Fruit fly (Drosophila melanogaster) whole organism, prepupa: ENCODE results near the gene Acp24A4.

Experiments
- CG11762 ChIP-seq: fragments of 200-800 bp; sonication (Bioruptor generic); optimal IDR thresholded peaks from 3 replicates; lab custom pipeline; 2016; ENCODE audit warnings: missing biosample characterization, missing genetic modification characterization; ENCODE audit not compliant: insufficient read depth
- CG11902 ChIP-seq: fragments of 200-800 bp; sonication (Bioruptor generic); optimal IDR thresholded peaks from 3 replicates; lab custom pipeline; 2016; ENCODE audit warnings: missing biosample characterization, missing genetic modification characterization
- CG1621 ChIP-seq: fragments of 200-800 bp; sonication (Bioruptor generic); optimal IDR thresholded peaks from 3 replicates; lab custom pipeline; 2018; ENCODE audit warnings: missing biosample characterization, mild to moderate bottlenecking, missing genetic modification characterization
- CG16779 ChIP-seq: fragments of 200-800 bp; sonication (Bioruptor generic); optimal IDR thresholded peaks from 3 replicates; lab custom pipeline; 2017; ENCODE audit warnings: missing biosample characterization, mild to moderate bottlenecking, missing genetic modification characterization
- CG31627 ChIP-seq: fragments of 200-800 bp; sonication (Bioruptor generic); optimal IDR thresholded peaks from 3 replicates; lab custom pipeline; 2016; ENCODE audit warnings: missing biosample characterization, missing genetic modification characterization
- CG32006 ChIP-seq: fragments of 200-800 bp; sonication (Bioruptor generic); optimal IDR thresholded peaks from 3 replicates; lab custom pipeline; 2017; ENCODE audit warnings: missing biosample characterization, mild to moderate bottlenecking, missing genetic modification characterization
- CG34406 ChIP-seq: fragments of 200-800 bp; sonication (Bioruptor generic); optimal IDR thresholded peaks from 3 replicates; lab custom pipeline; 2016; ENCODE audit warnings: missing biosample characterization, missing genetic modification characterization
- CG6808 ChIP-seq: fragments of 200-800 bp; sonication (Bioruptor generic); optimal IDR thresholded peaks from 3 replicates; lab custom pipeline; 2017; ENCODE audit warnings: missing biosample characterization, missing genetic modification characterization, mild to moderate bottlenecking, moderate library complexity, missing genetic modification reagents
- CG8319 ChIP-seq: fragments of 200-800 bp; sonication (Bioruptor generic); optimal IDR thresholded peaks from 3 replicates; lab custom pipeline; 2016; ENCODE audit warnings: missing biosample characterization, missing genetic modification characterization
- Eip78C ChIP-seq: fragments of 200-800 bp; sonication (Bioruptor generic); peaks from one replicate; lab custom pipeline; 2016; ENCODE audit warnings: missing biosample characterization, missing genetic modification characterization
- Eip93F ChIP-seq: fragments of 200-800 bp; sonication (Bioruptor generic); optimal IDR thresholded peaks from 2 replicates; lab custom pipeline; 2016; ENCODE audit warnings: missing biosample characterization, mild to moderate bottlenecking, missing genetic modification characterization
- Ets21C ChIP-seq: fragments of 200-800 bp; sonication (Bioruptor generic); optimal IDR thresholded peaks from 3 replicates; lab custom pipeline; 2016; ENCODE audit warnings: missing biosample characterization, missing genetic modification characterization
- Ets96B ChIP-seq: fragments of 200-800 bp; optimal IDR thresholded peaks from 2 replicates; lab custom pipeline; 2019; ENCODE audit warnings: missing biosample characterization, mild to moderate bottlenecking, missing genetic modification characterization, moderate library complexity
- Hr38 ChIP-seq: sonication (Bioruptor generic); optimal IDR thresholded peaks from 2 replicates; lab custom pipeline; 2016; ENCODE audit warnings: missing biosample characterization, missing genetic modification characterization
- Hr39 ChIP-seq: fragments of 200-800 bp; sonication (Bioruptor generic); optimal IDR thresholded peaks from 2 replicates; lab custom pipeline; 2016; ENCODE audit warnings: missing biosample characterization, missing genetic modification characterization
- Met ChIP-seq: fragments of 200-800 bp; sonication (Bioruptor generic); optimal IDR thresholded peaks from 3 replicates; lab custom pipeline; 2016; ENCODE audit warnings: missing biosample characterization, missing genetic modification characterization
- Sox102F ChIP-seq: fragments of 200-800 bp; sonication (Bioruptor generic); optimal IDR thresholded peaks from 2 replicates; lab custom pipeline; 2016; ENCODE audit warnings: missing biosample characterization, mild to moderate bottlenecking, missing genetic modification characterization
- Sox15 ChIP-seq: fragments of 200-800 bp; sonication (Bioruptor generic); optimal IDR thresholded peaks from 3 replicates; lab custom pipeline; 2016; ENCODE audit warnings: missing biosample characterization, missing genetic modification characterization
- achi ChIP-seq: fragments of 200-800 bp; sonication (Bioruptor generic); optimal IDR thresholded peaks from 3 replicates; lab custom pipeline; 2016; ENCODE audit warnings: missing biosample characterization, missing genetic modification characterization
- cyc ChIP-seq: fragments of 200-800 bp; sonication (Bioruptor generic); optimal IDR thresholded peaks from 3 replicates; lab custom pipeline; 2016; ENCODE audit warnings: missing biosample characterization, missing genetic modification characterization
- dac ChIP-seq: fragments of 200-800 bp; sonication (Bioruptor generic); optimal IDR thresholded peaks from 2 replicates; lab custom pipeline; 2017; ENCODE audit warnings: missing biosample characterization, mild to moderate bottlenecking, missing genetic modification characterization
- dsx ChIP-seq: fragments of 200-800 bp; optimal IDR thresholded peaks from 3 replicates; lab custom pipeline; 2019; ENCODE audit warnings: missing biosample characterization, mild to moderate bottlenecking, missing genetic modification characterization, moderate library complexity; ENCODE audit not compliant: poor library complexity, severe bottlenecking
- esn ChIP-seq: fragments of 200-800 bp; sonication (Bioruptor generic); optimal IDR thresholded peaks from 2 replicates; lab custom pipeline; 2016; ENCODE audit warnings: missing biosample characterization, mild to moderate bottlenecking, missing genetic modification characterization, moderate library complexity
- fd59A ChIP-seq: fragments of 200-800 bp; sonication (Bioruptor generic); optimal IDR thresholded peaks from 2 replicates; lab custom pipeline; 2017; ENCODE audit warnings: missing biosample characterization, mild to moderate bottlenecking, missing genetic modification characterization, missing genetic modification reagents
- fd85E ChIP-seq: fragments of 200-800 bp; sonication (Bioruptor generic); optimal IDR thresholded peaks from 3 replicates; lab custom pipeline; 2016; ENCODE audit warnings: missing biosample characterization, missing genetic modification characterization
- fkh ChIP-seq: fragments of 200-800 bp; sonication (Bioruptor generic); optimal IDR thresholded peaks from 3 replicates; lab custom pipeline; 2017; ENCODE audit warnings: missing biosample characterization, mild to moderate bottlenecking, missing genetic modification characterization, moderate library complexity
- lz ChIP-seq: fragments of 200-800 bp; sonication (Bioruptor generic); optimal IDR thresholded peaks from 3 replicates; lab custom pipeline; 2016; ENCODE audit warnings: missing biosample characterization, missing genetic modification characterization
- net ChIP-seq: fragments of 200-800 bp; sonication (Bioruptor generic); optimal IDR thresholded peaks from 3 replicates; lab custom pipeline; 2016; ENCODE audit warnings: missing biosample characterization, missing genetic modification characterization
- pdm3 ChIP-seq: fragments of 200-800 bp; sonication (Bioruptor generic); optimal IDR thresholded peaks from 3 replicates; lab custom pipeline; 2016; ENCODE audit warnings: missing biosample characterization, missing genetic modification characterization
- spab ChIP-seq: fragments of 200-800 bp; sonication (Bioruptor generic); optimal IDR thresholded peaks from 2 replicates; lab custom pipeline; 2017; ENCODE audit warnings: missing biosample characterization, mild to moderate bottlenecking, missing genetic modification characterization, missing genetic modification reagents
- ss ChIP-seq, 2 experiments: fragments of 200-800 bp; sonication (Bioruptor generic); optimal IDR thresholded peaks; 2 replicates in 1 of 2; 3 replicates in 1 of 2; lab custom pipeline; 2017 to 2018; ENCODE audit warnings: mild to moderate bottlenecking in 2 of 2, missing biosample characterization in 2 of 2, missing genetic modification characterization in 2 of 2, moderate library complexity in 1 of 2
- svp ChIP-seq: fragments of 200-800 bp; sonication (Bioruptor generic); peaks from one replicate; lab custom pipeline; 2016; ENCODE audit warnings: missing biosample characterization, missing genetic modification characterization

Acp24A4 gene

DNA sequence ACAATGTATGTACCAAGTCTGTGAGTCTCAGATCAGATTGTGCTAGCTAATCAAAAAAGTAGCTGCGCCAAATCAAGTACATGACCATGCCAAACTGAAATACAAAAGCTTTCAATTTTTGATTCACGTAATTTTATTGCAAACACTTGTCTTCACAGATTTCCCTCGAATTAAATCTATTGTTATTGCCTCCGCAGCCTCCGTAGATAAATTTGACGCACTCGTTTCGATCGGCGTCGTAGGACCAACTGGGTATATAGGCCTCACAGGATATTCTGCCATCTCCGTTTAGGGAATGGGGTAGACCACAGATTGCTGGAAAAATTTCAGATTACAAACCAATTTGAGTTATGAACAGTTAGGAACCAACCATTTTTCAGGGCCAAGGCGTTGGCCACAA is 1.2 kb upstream of the Acp24A4 start, which contains the start of gene CG43165:
TSS of gene CG43165 (minus strand) at position 101 of the 400 bp plus-strand sequence.
- TF ChIP-seq Ets96B (tag; lab: Kevin White, UChicago): no peak
- TF ChIP-seq fkh (GFP tag; lab: Kevin White, UChicago): no peak

DNA sequence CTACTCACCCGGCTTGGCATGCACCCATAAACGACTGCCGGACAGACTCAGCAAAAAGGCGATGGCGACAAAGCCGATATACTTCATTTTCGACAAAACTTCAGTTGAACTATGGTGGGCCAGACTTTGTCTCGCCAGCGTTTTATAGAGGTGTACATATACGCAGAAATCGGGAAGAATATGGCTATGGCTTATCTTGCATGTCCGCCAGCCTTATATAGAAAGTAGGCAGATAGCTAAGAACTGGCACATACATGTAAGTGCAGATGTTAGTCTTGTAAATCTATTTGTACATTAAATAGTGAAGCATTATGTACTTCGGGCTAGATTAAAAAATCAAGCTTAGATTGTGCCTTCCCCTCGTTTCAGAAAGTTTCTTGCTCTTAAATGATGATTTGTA is 623 bp downstream of the Acp24A4 start, which contains the start of gene CG3513:
TSS of gene CG3513 (minus strand) at position 101 of the 400 bp plus-strand sequence.
- TF ChIP-seq CG6808 (GFP tag; lab: Kevin White, UChicago) (no peak), dsx (no peak), dac (GFP tag; lab: Kevin White, UChicago) (no peak), achi (GFP tag; lab: Kevin White, UChicago) (no peak), cyc (GFP tag; lab: Kevin White, UChicago) (no peak), Hr39 (GFP tag; lab: Kevin White, UChicago) (no peak), Eip78C (no peak), CG11762 (GFP tag; lab: Kevin White, UChicago) (no peak), spab (GFP tag; lab: Kevin White, UChicago) (no peak), lz (no peak), fd85E (GFP tag; lab: Kevin White, UChicago) (no peak), CG8319 (no peak), CG32006 (GFP tag; lab: Kevin White, UChicago) (no peak), CG11902 (GFP tag; lab: Kevin White, UChicago) (no peak)
- TF ChIP-seq, all 60 proteins: peak for 0

DNA sequence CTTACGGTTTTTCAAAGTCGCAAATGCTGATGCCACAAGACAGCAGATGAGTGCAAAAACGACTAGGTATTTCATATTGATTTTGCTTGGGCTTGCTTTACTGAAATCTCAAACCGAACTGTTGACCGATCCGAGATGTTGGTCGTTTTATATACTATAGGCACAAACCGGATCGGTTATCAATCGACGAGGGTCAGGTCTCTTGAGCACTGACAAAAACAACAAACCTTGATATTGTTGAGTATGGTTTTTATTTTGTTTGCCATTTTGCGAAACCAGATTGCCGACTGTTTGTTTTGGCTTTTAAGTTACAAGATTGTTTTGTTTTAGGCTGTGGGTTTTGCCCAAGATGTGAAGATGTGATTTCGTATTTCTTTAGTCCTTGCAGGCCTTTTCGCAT is 1.2 kb downstream of the Acp24A4 start, which contains the start of gene CG16704:
TSS of gene CG16704 (minus strand) at position 122 of the 400 bp plus-strand sequence.
- TF ChIP-seq CG1621 (tag; lab: Kevin White, UChicago) (peak; percentile 2), ss (GFP tag; optimal IDR thresholded peaks at IDR 0.05; lab: Kevin White, UChicago) (peak in 1 of 2 experiments; percentile 2), CG34406 (GFP tag; lab: Kevin White, UChicago) (no peak), svp (peak; percentile 96)

- TF ChIP-seq svp (peak; percentile 34), Hr38 (GFP tag; lab: Kevin White, UChicago) (no peak)
Observed at dm6 chr2L:3685139-3685851, 8.4 kb downstream of the Acp24A4 start.

- TF ChIP-seq Met (GFP tag; lab: Kevin White, UChicago): no peak
- no peak for TF ChIP-seq Sox102F (GFP tag; lab: Kevin White, UChicago)
- no peak for TF ChIP-seq pdm3 (GFP tag; lab: Kevin White, UChicago)
- no peak for TF ChIP-seq cyc (GFP tag; lab: Kevin White, UChicago)
- TF ChIP-seq CG31627: no peak
- TF ChIP-seq Ets21C (GFP tag; lab: Kevin White, UChicago): no peak
- TF ChIP-seq esn (GFP tag; lab: Kevin White, UChicago): no peak
- TF ChIP-seq Eip93F (GFP tag; lab: Kevin White, UChicago): no peak
- no peak for TF ChIP-seq Sox15 (GFP tag; lab: Kevin White, UChicago)
- TF ChIP-seq CG32006 (GFP tag; lab: Kevin White, UChicago): no peak
- no peak for TF ChIP-seq Hr38 (GFP tag; lab: Kevin White, UChicago)
- TF ChIP-seq net (GFP tag; lab: Kevin White, UChicago): no peak
- no peak for TF ChIP-seq fd59A (GFP tag; lab: Kevin White, UChicago)
- TF ChIP-seq CG16779 (tag; lab: Kevin White, UChicago): no peak
- no peak for TF ChIP-seq CG1621 (tag; lab: Kevin White, UChicago)
Observed at dm6 chr2L:3682489-3682888, 11.2 kb downstream of the Acp24A4 start.
